Worm (Caenorhabditis elegans) whole organism, mixed stage, embryonic: Measurements from ENCODE around the gene srt-39.

Experiments
- M03D4.4 ChIP-seq: sonication (generic microtip); optimal IDR thresholded peaks from 2 replicates; lab custom pipeline; 2017; ENCODE audit warnings: mild to moderate bottlenecking, missing genetic modification characterization, missing compliant biosample characterization
- bed-3 ChIP-seq: fragments of 200-800 bp; sonication (Bioruptor generic); optimal IDR thresholded peaks from 3 replicates; lab custom pipeline; 2018; ENCODE audit warnings: mild to moderate bottlenecking, missing genetic modification characterization, moderate library complexity, missing compliant biosample characterization
- blmp-1 ChIP-seq: fragments of 150-350 bp; optimal IDR thresholded peaks from 2 replicates; lab custom pipeline; 2014; ENCODE audit warnings: missing biosample characterization, missing genetic modification characterization
- ceh-39 ChIP-seq: fragments of 150-350 bp; optimal IDR thresholded peaks from 2 replicates; lab custom pipeline; 2014; ENCODE audit warnings: missing biosample characterization, missing genetic modification characterization
- ceh-43 ChIP-seq: fragments of 200-800 bp; sonication (Bioruptor generic); optimal IDR thresholded peaks from 2 replicates; lab custom pipeline; 2018; ENCODE audit warnings: mild to moderate bottlenecking, missing genetic modification characterization, moderate library complexity, missing compliant biosample characterization
- ceh-83 ChIP-seq: fragments of 200-800 bp; sonication (Bioruptor generic); optimal IDR thresholded peaks from 2 replicates; lab custom pipeline; 2018; ENCODE audit warnings: mild to moderate bottlenecking, missing genetic modification characterization, missing compliant biosample characterization
- drap-1 ChIP-seq: fragments of 200-800 bp; sonication (Bioruptor generic); optimal IDR thresholded peaks from 3 replicates; lab custom pipeline; 2018; ENCODE audit warnings: mild to moderate bottlenecking, missing genetic modification characterization, missing compliant biosample characterization
- elt-1 ChIP-seq: sonication (generic microtip); optimal IDR thresholded peaks from 2 replicates; lab custom pipeline; 2017; ENCODE audit warnings: missing genetic modification characterization, mild to moderate bottlenecking, missing compliant biosample characterization, antibody characterized with exemption, moderate library complexity, borderline replicate concordance; ENCODE audit not compliant: insufficient read depth
- flh-1 ChIP-seq: fragments of 200-800 bp; sonication (Bioruptor generic); optimal IDR thresholded peaks from 2 replicates; lab custom pipeline; 2018; ENCODE audit warnings: mild to moderate bottlenecking, missing genetic modification characterization, moderate library complexity, missing compliant biosample characterization
- ham-2 ChIP-seq: fragments of 200-800 bp; sonication (Bioruptor generic); optimal IDR thresholded peaks from 2 replicates; lab custom pipeline; 2018; ENCODE audit warnings: mild to moderate bottlenecking, missing genetic modification characterization, missing compliant biosample characterization
- hlh-1 ChIP-seq: fragments of 150-350 bp; optimal IDR thresholded peaks from 2 replicates; lab custom pipeline; 2014; ENCODE audit warnings: missing biosample characterization, missing genetic modification reagents, missing genetic modification characterization
- lin-13 ChIP-seq: fragments of 150-350 bp; optimal IDR thresholded peaks from 2 replicates; lab custom pipeline; 2014; ENCODE audit warnings: missing biosample characterization, missing genetic modification characterization
- lin-32 ChIP-seq: fragments of 200-800 bp; sonication (Bioruptor generic); optimal IDR thresholded peaks from 2 replicates; lab custom pipeline; 2018; ENCODE audit warnings: mild to moderate bottlenecking, missing genetic modification characterization, missing compliant biosample characterization
- lsy-2 ChIP-seq: fragments of 150-350 bp; optimal IDR thresholded peaks from 2 replicates; lab custom pipeline; 2014; ENCODE audit warnings: missing biosample characterization, missing genetic modification characterization
- mab-5 ChIP-seq: fragments of 150-350 bp; optimal IDR thresholded peaks from 2 replicates; lab custom pipeline; 2014; ENCODE audit warnings: missing biosample characterization, missing genetic modification characterization
- mep-1 ChIP-seq: fragments of 150-350 bp; optimal IDR thresholded peaks from 2 replicates; lab custom pipeline; 2017; ENCODE audit warnings: missing biosample characterization, missing genetic modification reagents, missing genetic modification characterization, inconsistent platforms
- mls-2 ChIP-seq: sonication (generic microtip); optimal IDR thresholded peaks from 2 replicates; lab custom pipeline; 2016; ENCODE audit warnings: mild to moderate bottlenecking, missing genetic modification characterization, moderate library complexity, missing compliant biosample characterization
- nhr-12 ChIP-seq: fragments of 150-350 bp; optimal IDR thresholded peaks from 2 replicates; lab custom pipeline; 2014; ENCODE audit warnings: missing biosample characterization, missing genetic modification characterization
- nhr-2 ChIP-seq: fragments of 150-350 bp; optimal IDR thresholded peaks from 2 replicates; lab custom pipeline; 2014; ENCODE audit warnings: missing biosample characterization, missing genetic modification characterization
- nhr-237 ChIP-seq: fragments of 150-350 bp; optimal IDR thresholded peaks from 2 replicates; lab custom pipeline; 2014; ENCODE audit warnings: missing biosample characterization, missing genetic modification characterization
- nhr-28 ChIP-seq: fragments of 150-350 bp; optimal IDR thresholded peaks from 2 replicates; lab custom pipeline; 2014; ENCODE audit warnings: missing biosample characterization, missing genetic modification characterization
- nhr-76 ChIP-seq: sonication (generic microtip); optimal IDR thresholded peaks from 2 replicates; lab custom pipeline; 2017; ENCODE audit warnings: missing biosample characterization, missing genetic modification characterization
- pha-4 ChIP-seq: fragments of 150-350 bp; optimal IDR thresholded peaks from 2 replicates; lab custom pipeline; 2018; ENCODE audit warnings: missing biosample characterization, missing genetic modification reagents, missing genetic modification characterization
- sem-2 ChIP-seq: fragments of 200-800 bp; sonication (Bioruptor generic); optimal IDR thresholded peaks from 2 replicates; lab custom pipeline; 2018; ENCODE audit warnings: mild to moderate bottlenecking, missing genetic modification characterization, missing compliant biosample characterization
- snpc-4 ChIP-seq: fragments of 150-350 bp; optimal IDR thresholded peaks from 2 replicates; lab custom pipeline; 2014; ENCODE audit warnings: missing biosample characterization, missing genetic modification characterization
- sptf-1 ChIP-seq: sonication (generic microtip); optimal IDR thresholded peaks from 2 replicates; lab custom pipeline; 2017; ENCODE audit warnings: mild to moderate bottlenecking, missing genetic modification characterization, moderate library complexity, missing compliant biosample characterization
- tbx-8 ChIP-seq: fragments of 200-800 bp; sonication (Bioruptor generic); optimal IDR thresholded peaks from 2 replicates; lab custom pipeline; 2018; ENCODE audit warnings: mild to moderate bottlenecking, missing genetic modification characterization, moderate library complexity, missing compliant biosample characterization
- unc-120 ChIP-seq: sonication (generic microtip); optimal IDR thresholded peaks from 2 replicates; lab custom pipeline; 2017; ENCODE audit warnings: missing genetic modification characterization, missing compliant biosample characterization; ENCODE audit not compliant: poor library complexity, severe bottlenecking
- unc-39 ChIP-seq: fragments of 150-350 bp; optimal IDR thresholded peaks from 2 replicates; lab custom pipeline; 2014; ENCODE audit warnings: missing biosample characterization, missing genetic modification characterization
- unc-62 ChIP-seq: fragments of 150-350 bp; optimal IDR thresholded peaks from 2 replicates; lab custom pipeline; 2014; ENCODE audit warnings: missing biosample characterization, missing genetic modification reagents, missing genetic modification characterization
- zip-8 ChIP-seq: fragments of 150-350 bp; optimal IDR thresholded peaks from 2 replicates; lab custom pipeline; 2014; ENCODE audit warnings: missing biosample characterization, missing genetic modification characterization

srt-39 gene

DNA sequence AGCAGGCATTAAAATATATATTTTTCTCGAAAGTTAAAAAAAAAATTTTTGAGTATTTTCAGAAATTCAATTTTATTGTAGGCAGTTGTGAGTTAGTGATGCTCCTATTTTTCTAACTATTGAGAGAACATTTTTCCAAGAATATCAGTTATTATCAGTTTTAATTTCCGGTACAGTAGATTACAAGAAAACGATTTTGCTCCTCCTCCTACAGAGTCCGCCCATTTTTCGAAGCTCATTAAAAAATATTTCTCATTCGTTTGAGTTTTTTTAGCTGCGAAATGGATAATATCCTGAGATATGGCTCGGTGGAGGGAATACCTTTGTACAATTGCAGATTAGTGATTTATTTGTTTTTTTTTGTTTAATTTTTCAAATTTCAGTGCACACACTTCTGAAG, at the start of gene srt-39:
TSS of gene srt-39 (plus strand) at position 301 of the 400 bp plus-strand sequence.
- TF ChIP-seq mep-1 (tag; lab: Kevin White, UChicago) (no peak), nhr-76 (tag; lab: Kevin White, UChicago) (no peak), snpc-4 (tag; lab: Kevin White, UChicago) (no peak), nhr-12 (no peak), pha-4 (tag; lab: Kevin White, UChicago) (no peak), hlh-1 (no peak), lin-13 (tag; lab: Kevin White, UChicago) (no peak)

DNA sequence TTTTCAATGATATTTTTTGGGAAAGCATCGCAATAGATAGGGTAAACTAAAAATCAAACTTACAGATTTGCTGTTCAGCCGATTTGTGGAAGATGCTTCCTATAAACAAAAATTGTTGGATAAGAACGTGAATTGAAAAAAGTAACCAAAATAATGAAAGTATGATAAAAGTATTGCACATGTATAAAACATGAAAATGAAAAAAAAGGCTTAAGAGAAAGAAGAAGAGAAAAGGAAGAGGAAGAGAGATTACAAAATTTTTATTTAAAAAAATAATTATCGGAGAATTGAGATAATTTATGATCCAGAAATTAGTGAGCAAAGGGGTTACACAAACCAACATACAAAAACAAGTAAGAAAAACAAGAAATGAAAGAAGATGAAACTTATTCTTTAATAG, 43.3 kb upstream of the srt-39 start, which contains the start of gene pals-37:
TSS of gene pals-37 (minus strand) at position 101 of the 400 bp plus-strand sequence.
- no peak for TF ChIP-seq nhr-237 (tag; lab: Kevin White, UChicago)
- no peak for TF ChIP-seq mep-1 (tag; lab: Kevin White, UChicago)
- no peak for TF ChIP-seq unc-120 (tag; lab: Kevin White, UChicago)
- no peak for TF ChIP-seq hlh-1
- no peak for TF ChIP-seq bed-3 (GFP tag; lab: Kevin White, UChicago)
- TF ChIP-seq sem-2 (GFP tag; lab: Kevin White, UChicago) = no peak
- no peak for TF ChIP-seq zip-8 (tag; lab: Kevin White, UChicago)

DNA sequence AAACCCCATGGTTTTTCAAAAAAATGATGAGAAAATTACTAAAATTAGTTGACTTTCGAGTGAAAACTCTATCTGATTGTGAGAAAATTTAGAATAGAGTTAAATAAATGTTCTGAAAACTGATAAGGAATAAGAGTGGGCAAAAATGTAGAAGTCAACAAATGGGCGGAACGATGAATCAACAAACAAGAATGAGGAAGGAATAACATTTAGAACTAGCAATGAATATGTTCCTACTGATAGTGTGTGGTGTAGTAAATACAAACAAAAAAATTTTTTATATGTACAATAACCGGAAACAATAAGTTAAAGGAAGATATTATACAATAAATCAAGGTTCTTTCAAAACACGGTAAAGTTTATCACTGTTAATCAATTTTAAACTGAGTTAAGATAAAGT, 40.9 kb upstream of the srt-39 start, which contains the start of gene pals-39:
TSS of gene pals-39 (minus strand) at position 101 of the 400 bp plus-strand sequence.
- TF ChIP-seq mep-1 (tag; lab: Kevin White, UChicago) (no peak), nhr-2 (tag; lab: Kevin White, UChicago) (no peak), elt-1 (tag; lab: Kevin White, UChicago) (no peak), lin-13 (tag; lab: Kevin White, UChicago) (no peak), nhr-237 (tag; lab: Kevin White, UChicago) (no peak), lin-32 (GFP tag; lab: Kevin White, UChicago) (no peak), mab-5 (tag; lab: Kevin White, UChicago) (no peak), M03D4.4 (tag; lab: Kevin White, UChicago) (no peak), lsy-2 (no peak), drap-1 (GFP tag; lab: Kevin White, UChicago) (no peak), hlh-1 (no peak), blmp-1 (tag; lab: Kevin White, UChicago) (no peak), pha-4 (tag; lab: Kevin White, UChicago) (no peak)

DNA sequence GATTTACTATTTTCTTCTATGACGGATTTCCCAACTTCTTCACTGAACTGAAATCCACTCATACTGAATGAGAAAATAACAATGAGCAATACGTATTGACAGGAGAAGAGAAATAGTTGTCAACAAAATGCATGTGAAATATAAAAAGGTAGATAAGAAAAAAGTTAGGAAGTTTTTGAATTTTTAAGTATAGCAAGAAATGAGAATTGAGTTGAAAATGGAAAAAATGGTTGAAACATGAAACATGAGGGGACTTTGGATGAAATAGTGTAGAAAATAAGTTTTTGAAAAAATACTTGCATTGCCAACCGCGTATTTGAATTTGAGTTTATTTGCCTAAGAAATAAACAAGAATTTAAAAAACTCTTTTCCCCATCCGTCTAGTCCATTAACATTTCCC, 37.8 kb upstream of the srt-39 start, which contains the start of the genes pals-38 and C54D10.9:
TSS of gene pals-38 (minus strand) at position 101 of the 400 bp plus-strand sequence.
TSS of gene C54D10.9 (plus strand) at position 259 of the 400 bp plus-strand sequence.
- no peak for TF ChIP-seq nhr-2 (tag; lab: Kevin White, UChicago)
- no peak for TF ChIP-seq nhr-28 (tag; lab: Kevin White, UChicago)
- no peak for TF ChIP-seq nhr-76 (tag; lab: Kevin White, UChicago)
- no peak for TF ChIP-seq nhr-12
- TF ChIP-seq ceh-39 = no peak
- TF ChIP-seq unc-120 (tag; lab: Kevin White, UChicago) = no peak
- TF ChIP-seq ceh-43 = no peak
- TF ChIP-seq lin-13 (tag; lab: Kevin White, UChicago) = no peak
- no peak for TF ChIP-seq zip-8 (tag; lab: Kevin White, UChicago)
- no peak for TF ChIP-seq sem-2 (GFP tag; lab: Kevin White, UChicago)
- no peak for TF ChIP-seq nhr-237 (tag; lab: Kevin White, UChicago)
- TF ChIP-seq lin-32 (GFP tag; lab: Kevin White, UChicago) = no peak
- TF ChIP-seq mep-1 (tag; lab: Kevin White, UChicago) = no peak
- TF ChIP-seq flh-1 (GFP tag; lab: Kevin White, UChicago) = no peak
- no peak for TF ChIP-seq M03D4.4 (tag; lab: Kevin White, UChicago)
- no peak for TF ChIP-seq unc-62 (GFP tag; lab: Kevin White, UChicago)
- no peak for TF ChIP-seq sptf-1
- no peak for TF ChIP-seq bed-3 (GFP tag; lab: Kevin White, UChicago)
- TF ChIP-seq snpc-4 (tag; lab: Kevin White, UChicago) = no peak
- no peak for TF ChIP-seq hlh-1

DNA sequence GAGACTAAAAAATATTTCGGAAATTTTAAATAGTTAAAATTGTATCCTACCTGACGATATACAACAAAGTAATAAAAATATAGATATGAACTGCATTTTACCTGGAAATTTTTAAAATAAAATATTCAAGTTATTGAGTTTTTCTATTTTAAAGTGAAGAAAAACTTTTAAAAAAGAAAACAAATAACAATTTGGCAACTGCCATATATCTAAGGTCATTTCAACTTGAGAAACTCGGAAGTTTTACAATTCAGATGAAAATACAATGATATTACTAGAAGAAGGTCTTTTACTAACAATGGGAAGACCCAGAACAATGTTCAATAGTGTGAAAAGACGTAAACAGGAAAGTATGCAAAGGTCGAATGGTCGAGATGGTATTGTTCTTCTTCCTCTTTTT, 34.8 kb upstream of the srt-39 start, which contains the start of gene C54D10.10:
TSS of gene C54D10.10 (minus strand) at position 101 of the 400 bp plus-strand sequence.
- no peak for TF ChIP-seq ceh-39
- TF ChIP-seq zip-8 (tag; lab: Kevin White, UChicago) = no peak
- TF ChIP-seq elt-1 (tag; lab: Kevin White, UChicago) = no peak
- no peak for TF ChIP-seq unc-39 (tag; lab: Kevin White, UChicago)
- no peak for TF ChIP-seq M03D4.4 (tag; lab: Kevin White, UChicago)
- no peak for TF ChIP-seq blmp-1 (tag; lab: Kevin White, UChicago)
- TF ChIP-seq ceh-83 = no peak
- no peak for TF ChIP-seq nhr-12
- no peak for TF ChIP-seq sem-2 (GFP tag; lab: Kevin White, UChicago)
- TF ChIP-seq tbx-8 (GFP tag; lab: Kevin White, UChicago) = no peak
- no peak for TF ChIP-seq nhr-28 (tag; lab: Kevin White, UChicago)
- no peak for TF ChIP-seq nhr-237 (tag; lab: Kevin White, UChicago)
- TF ChIP-seq snpc-4 (tag; lab: Kevin White, UChicago) = no peak
- no peak for TF ChIP-seq lin-32 (GFP tag; lab: Kevin White, UChicago)
- no peak for TF ChIP-seq mls-2
- no peak for TF ChIP-seq hlh-1
- TF ChIP-seq pha-4 (tag; lab: Kevin White, UChicago) = no peak
- no peak for TF ChIP-seq lin-13 (tag; lab: Kevin White, UChicago)
- TF ChIP-seq ham-2 (GFP tag; lab: Kevin White, UChicago) = no peak
